Fruit fly (Drosophila melanogaster) whole organism, pupa: ENCODE measurements around the gene scpr-C.

Experiments used
- CG10348 ChIP-seq: fragments of 200-800 bp; sonication (Bioruptor generic); IDR thresholded peaks from 2 replicates; pipeline ENCODE4 v1.3.6; 2022; ENCODE audit warnings: missing biosample characterization, missing genetic modification characterization
- CG14655 ChIP-seq: fragments of 200-800 bp; sonication (Bioruptor generic); optimal IDR thresholded peaks from 3 replicates; lab custom pipeline; 2017; ENCODE audit warnings: mild to moderate bottlenecking, missing biosample characterization, missing genetic modification reagents, missing genetic modification characterization
- CG32121 ChIP-seq: fragments of 200-800 bp; sonication (Bioruptor generic); IDR thresholded peaks from 2 replicates; pipeline ENCODE4 v1.3.6; 2022; ENCODE audit warnings: missing biosample characterization, missing genetic modification characterization
- CG34367 ChIP-seq: fragments of 200-800 bp; sonication (Bioruptor generic); optimal IDR thresholded peaks from 2 replicates; lab custom pipeline; 2018; ENCODE audit warnings: missing biosample characterization, mild to moderate bottlenecking, missing genetic modification characterization
- CG4496 ChIP-seq: fragments of 200-800 bp; sonication (Bioruptor generic); IDR thresholded peaks from 3 replicates; pipeline ENCODE4 v1.3.6; 2022; ENCODE audit warnings: missing biosample characterization, missing genetic modification characterization
- CG8301 ChIP-seq: fragments of 200-800 bp; sonication (Bioruptor generic); optimal IDR thresholded peaks from 2 replicates; lab custom pipeline; 2018; ENCODE audit warnings: missing biosample characterization, mild to moderate bottlenecking, missing genetic modification characterization
- D1 ChIP-seq: fragments of 200-800 bp; sonication (Bioruptor generic); optimal IDR thresholded peaks from 2 replicates; lab custom pipeline; 2018; ENCODE audit warnings: missing biosample characterization, mild to moderate bottlenecking, missing genetic modification characterization, moderate library complexity
- Ets98B ChIP-seq: fragments of 200-800 bp; sonication (Bioruptor generic); IDR thresholded peaks from 2 replicates; pipeline ENCODE4 v1.3.6; 2022; ENCODE audit warnings: missing biosample characterization, missing genetic modification characterization
- Pif1B ChIP-seq: fragments of 200-800 bp; sonication (Bioruptor generic); optimal IDR thresholded peaks from 3 replicates; lab custom pipeline; 2016; ENCODE audit warnings: missing biosample characterization, missing genetic modification characterization
- fd96Ca ChIP-seq: fragments of 200-800 bp; sonication (Bioruptor generic); IDR thresholded peaks from 3 replicates; pipeline ENCODE4 v1.3.6; 2022; ENCODE audit warnings: missing biosample characterization, missing genetic modification characterization
- rn ChIP-seq: fragments of 200-800 bp; sonication (Bioruptor generic); IDR thresholded peaks from 2 replicates; pipeline ENCODE4 v1.3.6; 2022; ENCODE audit warnings: missing biosample characterization, missing genetic modification characterization

- TF ChIP-seq CG8301 (tag; lab: Kevin White, UChicago) (no peak), CG32121 (no peak), D1 (no peak), Pif1B (no peak), CG10348 (GFP tag; lab: Robert Waterston, UW) (no peak), Ets98B (no peak), fd96Ca (GFP tag; lab: Robert Waterston, UW) (no peak), CG34367 (no peak), rn (no peak), CG4496 (GFP tag; lab: Robert Waterston, UW) (no peak), CG14655 (GFP tag; lab: Kevin White, UChicago) (no peak)
These were observed 49.5 kb upstream of the scpr-C start for dm6 chr3R:11175777-11176176.
